Fruit fly (Drosophila melanogaster): ENCODE results near the gene Nepl8.

The Nepl8 gene

DNA sequence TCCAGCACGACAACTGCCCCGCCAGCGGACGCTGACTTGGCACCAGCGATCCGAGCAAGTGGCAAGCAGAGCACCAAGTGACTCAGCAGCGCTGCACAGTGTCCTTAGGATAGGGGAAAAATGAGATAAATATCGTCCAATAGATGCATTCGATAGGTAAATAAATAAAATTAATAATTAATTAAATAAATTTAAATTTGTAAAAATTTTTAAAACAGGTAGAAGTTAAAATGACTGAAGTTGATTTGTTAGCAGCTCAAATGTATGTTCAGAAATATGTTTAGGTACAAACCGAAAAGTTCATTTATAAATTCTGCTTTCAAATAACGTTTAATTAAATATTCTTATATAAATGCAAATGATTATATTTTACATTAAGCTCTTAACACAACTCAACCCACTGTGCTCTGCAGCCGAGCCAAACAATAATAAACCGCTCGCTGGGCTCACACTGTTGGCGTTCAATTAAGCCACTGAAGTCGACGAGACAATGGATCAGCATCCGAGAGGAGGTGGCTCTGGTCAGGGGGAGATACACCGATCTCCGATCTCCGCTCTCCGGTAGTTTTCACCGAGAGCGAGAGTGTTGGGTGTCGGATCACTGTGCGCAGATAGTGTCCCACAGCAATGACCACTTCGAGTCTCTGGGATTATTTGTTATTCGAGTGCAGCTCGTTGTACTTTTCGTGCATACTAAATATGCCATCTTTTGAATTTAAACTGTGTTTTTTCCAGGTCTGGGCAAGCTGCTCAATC is 39.3 kb upstream of the Nepl8 start, which contains the start of gene CG5888 (continued):
- TF ChIP-seq CG11696 (GFP tag; IDR thresholded peaks at IDR 0.05) (no peak), gcm2 (GFP tag; optimal IDR thresholded peaks at IDR 0.05) (no peak), lola (GFP tag; optimal IDR thresholded peaks at IDR 0.05) (peak in 1 of 3 experiments; percentile 80), Ravus (GFP tag; IDR thresholded peaks at IDR 0.05) (no peak; the same call in 1 of the 2 replicates), ro (GFP tag; IDR thresholded peaks at IDR 0.05) (peak; percentile 66; the same call in 1 of the 2 replicates), Sin3A (optimal IDR thresholded peaks at IDR 0.05) (no peak), CG9609 (GFP tag; optimal IDR thresholded peaks at IDR 0.05) (no peak), her (GFP tag; optimal IDR thresholded peaks at IDR 0.05) (no peak), chm (GFP tag; IDR thresholded peaks at IDR 0.05) (peak; percentile 57; the same call in 1 of the 2 replicates), scrt (GFP tag; optimal IDR thresholded peaks at IDR 0.05) (no peak), CG12071 (GFP tag; optimal IDR thresholded peaks at IDR 0.05) (no peak), CG6689 (GFP tag; IDR thresholded peaks at IDR 0.05) (peak; percentile 76), usp (GFP tag; optimal IDR thresholded peaks at IDR 0.05) (no peak), CG9727 (GFP tag; optimal IDR thresholded peaks at IDR 0.05) (peak; percentile 75), Hr39 (optimal IDR thresholded peaks at IDR 0.05) (no peak), CG6854 (GFP tag; optimal IDR thresholded peaks at IDR 0.05) (peak; percentile 46), gce (GFP tag; IDR thresholded peaks at IDR 0.05) (no peak), CG30431 (GFP tag; optimal IDR thresholded peaks at IDR 0.05) (peak; percentile 33), lmd (GFP tag; IDR thresholded peaks at IDR 0.05) (peak; percentile 64), CG34376 (GFP tag; optimal IDR thresholded peaks at IDR 0.05) (no peak), Optix (GFP tag; IDR thresholded peaks at IDR 0.05) (no peak), NC2β (GFP tag; optimal IDR thresholded peaks at IDR 0.05) (no peak), CG11247 (GFP tag; IDR thresholded peaks at IDR 0.05) (0 out of 2 replicates have a peak, but pooled peaks have one; percentile 57), ranshi (GFP tag; IDR thresholded peaks at IDR 0.05) (no peak; the same call in 1 of the 2 replicates), ham (GFP tag; IDR thresholded peaks at IDR 0.05) (no peak), CG6654 (GFP tag; optimal IDR thresholded peaks at IDR 0.05) (no peak), HLHmδ (GFP tag; optimal IDR thresholded peaks at IDR 0.05) (no peak), ATbp (GFP tag; optimal IDR thresholded peaks at IDR 0.05) (peak; percentile 65), stwl (tag; optimal IDR thresholded peaks at IDR 0.05) (no peak), Opbp (GFP tag; IDR thresholded peaks at IDR 0.05; ENCODE audit: partially characterized antibody) (no peak), pnt (GFP tag; optimal IDR thresholded peaks at IDR 0.05) (no peak), crp (GFP tag; optimal IDR thresholded peaks at IDR 0.05) (no peak), NfI (GFP tag; optimal IDR thresholded peaks at IDR 0.05) (peak; percentile 51), Neu2 (GFP tag; optimal IDR thresholded peaks at IDR 0.05; ENCODE audit: borderline replicate concordance) (no peak), Hmr (GFP tag; optimal IDR thresholded peaks at IDR 0.05) (peak; percentile 78), inv (GFP tag; IDR thresholded peaks at IDR 0.05; ENCODE audit: partially characterized antibody) (peak; percentile 32; the same call in 1 of the 2 replicates), CG30403 (GFP tag; optimal IDR thresholded peaks at IDR 0.05) (peak; percentile 63), CG13287 (GFP tag; IDR thresholded peaks at IDR 0.05; ENCODE audit: partially characterized antibody) (no peak), CG2202 (tag; optimal IDR thresholded peaks at IDR 0.05) (peak; percentile 56), Eip74EF (GFP tag; optimal IDR thresholded peaks at IDR 0.05) (no peak), Sox102F (GFP tag; optimal IDR thresholded peaks at IDR 0.05) (peak; percentile 74), ttk (GFP tag; IDR thresholded peaks at IDR 0.05) (no peak; the same call in 1 of the 2 replicates), CG5245 (GFP tag; optimal IDR thresholded peaks at IDR 0.05) (no peak), Tbp (GFP tag; optimal IDR thresholded peaks at IDR 0.05) (no peak), ind (GFP tag; optimal IDR thresholded peaks at IDR 0.05) (no peak), Trl (optimal IDR thresholded peaks at IDR 0.05) (peak; percentile 12 to 27), Trl (GFP tag; optimal IDR thresholded peaks at IDR 0.05) (no peak), ase (GFP tag; IDR thresholded peaks at IDR 0.05) (no peak), Dek (tag; optimal IDR thresholded peaks at IDR 0.05) (peak; percentile 59), TFAM (GFP tag; optimal IDR thresholded peaks at IDR 0.05) (no peak)

All from whole organism, embryonic.